Fruit fly (Drosophila melanogaster): ENCODE measurements around the gene MED27.

Gene MED27

DNA sequence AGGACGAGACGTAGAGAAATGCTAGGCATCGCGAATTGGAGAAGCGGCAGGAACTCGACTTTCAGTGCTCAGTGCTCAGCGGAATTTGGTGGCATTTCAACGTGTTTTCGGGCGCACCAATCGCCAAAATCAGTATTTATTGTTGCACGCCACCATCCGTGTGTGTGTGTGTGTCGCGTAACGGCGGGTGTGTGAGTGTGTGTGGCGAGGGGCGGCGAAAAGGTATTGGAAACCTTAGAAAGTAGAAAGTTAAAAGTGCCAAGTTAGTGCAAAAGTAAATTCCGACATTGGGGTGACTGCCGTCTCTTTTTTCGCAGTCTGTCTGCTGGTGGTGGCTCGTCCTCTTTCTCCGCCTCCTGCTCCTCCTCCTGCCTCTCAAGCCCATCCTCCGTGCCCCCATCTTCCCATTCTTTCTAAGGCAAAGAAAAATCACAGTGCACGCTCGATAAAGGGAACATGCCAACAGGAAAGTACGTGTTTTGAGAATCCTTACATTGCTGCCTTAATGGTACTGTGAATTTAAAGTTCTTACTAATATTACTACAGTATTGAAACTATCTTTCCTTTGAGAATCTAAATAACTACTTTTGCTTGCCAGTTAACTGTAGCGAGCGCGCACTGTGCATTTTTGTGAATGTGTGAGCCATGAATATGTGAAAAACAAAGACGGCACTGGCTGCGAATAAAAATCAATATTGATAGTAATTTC, 31.3 kb downstream of the MED27 start:
- TF ChIP-seq CG15336 (GFP tag; IDR thresholded peaks at IDR 0.05) (peak; percentile 31; the same call in 1 of the 2 replicates), CG11294 (GFP tag; IDR thresholded peaks at IDR 0.05) (no peak), pdm3 (GFP tag; optimal IDR thresholded peaks at IDR 0.05) (peak; percentile 51), Sox15 (GFP tag; optimal IDR thresholded peaks at IDR 0.05) (no peak), net (GFP tag; optimal IDR thresholded peaks at IDR 0.05) (no peak), spab (GFP tag; optimal IDR thresholded peaks at IDR 0.05) (peak; percentile 16), salr (GFP tag; optimal IDR thresholded peaks at IDR 0.05) (no peak), Sox14 (GFP tag; optimal IDR thresholded peaks at IDR 0.05) (peak; percentile 54), CG8319 (GFP tag; optimal IDR thresholded peaks at IDR 0.05) (no peak), CG6163 (GFP tag; IDR thresholded peaks at IDR 0.05) (no peak; the same call in 2 of the 3 replicates), dsx (GFP tag; optimal IDR thresholded peaks at IDR 0.05; ENCODE audit: poor library complexity, severe bottlenecking) (peak; percentile 42), eg (GFP tag; IDR thresholded peaks at IDR 0.05) (0 out of 3 replicates have a peak, but pooled peaks have one; percentile 47), CG8632 (GFP tag; optimal IDR thresholded peaks at IDR 0.05) (peak; percentile 2), CG4318 (GFP tag; optimal IDR thresholded peaks at IDR 0.05) (peak; percentile 19), CG11902 (GFP tag; optimal IDR thresholded peaks at IDR 0.05) (no peak), Sox102F (GFP tag; optimal IDR thresholded peaks at IDR 0.05) (peak; percentile 42), topi (GFP tag; optimal IDR thresholded peaks at IDR 0.05) (peak; percentile 52), fkh (GFP tag; optimal IDR thresholded peaks at IDR 0.05) (no peak), CG3032 (tag; optimal IDR thresholded peaks at IDR 0.05) (peak; percentile 40), vri (GFP tag; optimal IDR thresholded peaks at IDR 0.05) (peak; percentile 12), Ets96B (tag; optimal IDR thresholded peaks at IDR 0.05) (peak; percentile 52), OdsH (GFP tag; optimal IDR thresholded peaks at IDR 0.05) (peak; percentile 30), acj6 (GFP tag; optimal IDR thresholded peaks at IDR 0.05) (peak; percentile 8), CG6854 (GFP tag; optimal IDR thresholded peaks at IDR 0.05) (no peak), CG10631 (GFP tag; optimal IDR thresholded peaks at IDR 0.05) (peak; percentile 39), Eip93F (GFP tag; optimal IDR thresholded peaks at IDR 0.05) (no peak), CG10669 (GFP tag; optimal IDR thresholded peaks at IDR 0.05) (peak; percentile 34), svp (GFP tag) (peak; percentile 79), cyc (GFP tag; optimal IDR thresholded peaks at IDR 0.05) (peak; percentile 50), achi (GFP tag; optimal IDR thresholded peaks at IDR 0.05) (peak; percentile 18), CG7368 (GFP tag; optimal IDR thresholded peaks at IDR 0.05) (no peak), CG1621 (tag; optimal IDR thresholded peaks at IDR 0.05) (no peak), CG31627 (GFP tag; optimal IDR thresholded peaks at IDR 0.05) (peak; percentile 53), CG6808 (GFP tag; optimal IDR thresholded peaks at IDR 0.05) (peak; percentile 46), CG6792 (GFP tag; optimal IDR thresholded peaks at IDR 0.05) (peak; percentile 44), CG8119 (GFP tag; IDR thresholded peaks at IDR 0.05) (0 out of 3 replicates have a peak, but pooled peaks have one; percentile 35), Ets21C (GFP tag; optimal IDR thresholded peaks at IDR 0.05) (peak; percentile 9), Hr38 (GFP tag; optimal IDR thresholded peaks at IDR 0.05) (no peak), Lpt (GFP tag; optimal IDR thresholded peaks at IDR 0.05) (no peak), Smox (GFP tag; optimal IDR thresholded peaks at IDR 0.05) (peak; percentile 52), dac (GFP tag; optimal IDR thresholded peaks at IDR 0.05) (no peak), ss (GFP tag; optimal IDR thresholded peaks at IDR 0.05) (peak; percentile 18 to 29), CG34406 (GFP tag; optimal IDR thresholded peaks at IDR 0.05) (peak; percentile 25), CG32006 (GFP tag; optimal IDR thresholded peaks at IDR 0.05) (peak; percentile 55), Hr39 (GFP tag; optimal IDR thresholded peaks at IDR 0.05) (peak; percentile 50), esn (GFP tag; optimal IDR thresholded peaks at IDR 0.05) (peak; percentile 61), Met (GFP tag; optimal IDR thresholded peaks at IDR 0.05) (peak; percentile 52), lz (GFP tag; optimal IDR thresholded peaks at IDR 0.05) (peak; percentile 58), fd59A (GFP tag; optimal IDR thresholded peaks at IDR 0.05) (peak; percentile 16), Eip75B (GFP tag; optimal IDR thresholded peaks at IDR 0.05) (peak; percentile 43), CG16779 (tag; optimal IDR thresholded peaks at IDR 0.05) (no peak)
